Worm (Caenorhabditis elegans) whole organism, L4/young adult: ENCODE data around the gene otub-1.

Experiments used
- W03F9.2 ChIP-seq: fragments of 150-350 bp; optimal IDR thresholded peaks from 2 replicates; lab custom pipeline; 2014; ENCODE audit warnings: missing biosample characterization, missing genetic modification characterization
- him-1 ChIP-seq: sonication (generic microtip); optimal IDR thresholded peaks from 2 replicates; lab custom pipeline; 2016; ENCODE audit warnings: missing genotype, missing genetic modification reagents, missing genetic modification characterization, missing compliant biosample characterization

DNA sequence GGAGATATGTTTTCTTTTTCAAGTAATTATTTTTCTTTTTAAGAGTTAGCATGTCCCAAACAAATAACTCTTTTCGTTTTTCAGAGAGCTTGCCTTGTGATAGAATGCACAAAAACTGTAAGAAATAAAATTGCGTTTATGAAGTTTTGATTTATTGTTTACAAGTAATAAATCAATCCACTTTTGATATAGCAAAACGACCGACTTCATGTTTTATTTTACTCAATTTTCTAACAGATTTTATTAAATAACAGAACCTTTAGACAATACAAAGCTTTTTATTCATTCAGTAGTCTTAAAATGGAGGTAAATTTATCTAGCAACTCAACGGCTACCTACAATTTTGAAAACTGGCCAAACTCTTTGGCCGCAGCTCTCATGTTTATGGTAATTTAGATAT is 28.7 kb downstream of the otub-1 start, which contains the start of gene srx-78:
- no peak for TF ChIP-seq him-1 (tag; lab: Kevin White, UChicago)
- no peak for TF ChIP-seq W03F9.2 (tag; lab: Kevin White, UChicago)
